Worm (Caenorhabditis elegans) whole organism, L3 larva: ENCODE data around the gene F11A5.18.

Source experiments
- R02D3.7 ChIP-seq: fragments of 150-350 bp; optimal IDR thresholded peaks from 2 replicates; lab custom pipeline; 2014; ENCODE audit warnings: missing biosample characterization, missing genetic modification characterization
- ZK546.5 ChIP-seq: sonication (generic microtip); optimal IDR thresholded peaks from 2 replicates; lab custom pipeline; 2017; ENCODE audit warnings: missing biosample characterization, missing genetic modification characterization
- aly-2 ChIP-seq: fragments of 150-350 bp; optimal IDR thresholded peaks from 2 replicates; lab custom pipeline; 2014; ENCODE audit warnings: missing biosample characterization, missing genetic modification characterization
- ama-1 ChIP-seq: fragments of 150-350 bp; optimal IDR thresholded peaks from 2 replicates; lab custom pipeline; 2018
- ceh-16 ChIP-seq: sonication (generic microtip); optimal IDR thresholded peaks from 2 replicates; lab custom pipeline; 2017; ENCODE audit warnings: missing biosample characterization, missing genetic modification characterization
- ceh-28 ChIP-seq: fragments of 150-350 bp; optimal IDR thresholded peaks from 2 replicates; lab custom pipeline; 2014; ENCODE audit warnings: missing biosample characterization, missing genetic modification reagents, missing genetic modification characterization
- ceh-82 ChIP-seq: fragments of 150-350 bp; optimal IDR thresholded peaks from 2 replicates; lab custom pipeline; 2014; ENCODE audit warnings: missing biosample characterization, missing genetic modification characterization
- ceh-9 ChIP-seq: sonication (generic microtip); optimal IDR thresholded peaks from 2 replicates; lab custom pipeline; 2018; ENCODE audit warnings: missing biosample characterization, missing genetic modification characterization
- egl-5 ChIP-seq: fragments of 150-350 bp; optimal IDR thresholded peaks from 2 replicates; lab custom pipeline; 2017; ENCODE audit warnings: missing biosample characterization, missing genetic modification reagents, missing genetic modification characterization, inconsistent platforms
- elt-1 ChIP-seq: fragments of 150-350 bp; optimal IDR thresholded peaks from 2 replicates; lab custom pipeline; 2014; ENCODE audit warnings: missing biosample characterization, missing genetic modification characterization
- elt-2 ChIP-seq: sonication (generic microtip); optimal IDR thresholded peaks from 2 replicates; lab custom pipeline; 2016; ENCODE audit warnings: missing genetic modification reagents, mild to moderate bottlenecking, missing genetic modification characterization, missing compliant biosample characterization
- elt-3 ChIP-seq, 3 experiments: fragments of 150-350 bp in 1 of 3; sonication (generic microtip) in 2 of 3; optimal IDR thresholded peaks; 2 replicates in 2 of 3; 4 replicates in 1 of 3; lab custom pipeline; 2014 to 2017; ENCODE audit warnings: missing biosample characterization in 3 of 3, missing genetic modification characterization in 3 of 3
- eor-1 ChIP-seq, 2 experiments: fragments of 150-350 bp; optimal IDR thresholded peaks; 2 replicates each; lab custom pipeline; 2014 to 2018; ENCODE audit warnings: missing biosample characterization in 2 of 2, missing genetic modification characterization in 2 of 2
- fkh-10 ChIP-seq: sonication (generic microtip); optimal IDR thresholded peaks from 2 replicates; lab custom pipeline; 2017; ENCODE audit warnings: missing biosample characterization, missing genetic modification reagents, missing genetic modification characterization
- fos-1 ChIP-seq: fragments of 150-350 bp; optimal IDR thresholded peaks from 2 replicates; lab custom pipeline; 2014; ENCODE audit warnings: missing biosample characterization, missing genetic modification characterization
- hmg-11 ChIP-seq: sonication (generic microtip); optimal IDR thresholded peaks from 2 replicates; lab custom pipeline; 2016; ENCODE audit warnings: missing genetic modification characterization, missing compliant biosample characterization
- jun-1 ChIP-seq: fragments of 150-350 bp; optimal IDR thresholded peaks from 2 replicates; lab custom pipeline; 2014; ENCODE audit warnings: missing biosample characterization, missing genetic modification reagents, missing genetic modification characterization
- lin-15B ChIP-seq: fragments of 150-350 bp; optimal IDR thresholded peaks from 2 replicates; lab custom pipeline; 2014; ENCODE audit warnings: missing biosample characterization, missing genetic modification characterization
- lin-39 ChIP-seq: fragments of 150-350 bp; optimal IDR thresholded peaks from 2 replicates; lab custom pipeline; 2018; ENCODE audit warnings: missing biosample characterization, missing genetic modification reagents, missing genetic modification characterization
- lsy-12 ChIP-seq: sonication (generic microtip); optimal IDR thresholded peaks from 2 replicates; lab custom pipeline; 2016; ENCODE audit warnings: mild to moderate bottlenecking, missing genetic modification characterization, missing compliant biosample characterization
- mml-1 ChIP-seq: fragments of 150-350 bp; sonication (generic microtip); optimal IDR thresholded peaks from 3 replicates; lab custom pipeline; 2014; ENCODE audit warnings: missing biosample characterization, missing genetic modification characterization
- nfya-1 ChIP-seq: sonication (generic microtip); optimal IDR thresholded peaks from 2 replicates; lab custom pipeline; 2017; ENCODE audit warnings: missing genetic modification characterization, mild to moderate bottlenecking, missing compliant biosample characterization, antibody characterized with exemption, moderate library complexity; ENCODE audit not compliant: insufficient read depth
- nhr-11 ChIP-seq: fragments of 150-350 bp; optimal IDR thresholded peaks from 2 replicates; lab custom pipeline; 2014; ENCODE audit warnings: missing biosample characterization, missing genetic modification characterization
- nhr-12 ChIP-seq: fragments of 150-350 bp; optimal IDR thresholded peaks from 2 replicates; lab custom pipeline; 2014; ENCODE audit warnings: missing biosample characterization, missing genetic modification characterization
- nhr-237 ChIP-seq: fragments of 150-350 bp; optimal IDR thresholded peaks from 2 replicates; lab custom pipeline; 2014; ENCODE audit warnings: missing biosample characterization, missing genetic modification characterization
- nhr-25 ChIP-seq: sonication (generic microtip); optimal IDR thresholded peaks from 2 replicates; lab custom pipeline; 2017; ENCODE audit warnings: missing biosample characterization, missing genetic modification characterization
- nhr-28 ChIP-seq: fragments of 150-350 bp; optimal IDR thresholded peaks from 2 replicates; lab custom pipeline; 2014; ENCODE audit warnings: missing biosample characterization, missing genetic modification characterization
- nhr-43 ChIP-seq: sonication (generic microtip); optimal IDR thresholded peaks from 2 replicates; lab custom pipeline; 2016; ENCODE audit warnings: mild to moderate bottlenecking, missing genetic modification characterization, missing compliant biosample characterization; ENCODE audit not compliant: poor library complexity, severe bottlenecking
- nhr-76 ChIP-seq: fragments of 150-350 bp; sonication (generic microtip); optimal IDR thresholded peaks from 5 replicates; lab custom pipeline; 2014; ENCODE audit warnings: missing biosample characterization, missing genetic modification characterization
- nhr-77 ChIP-seq: fragments of 150-350 bp; optimal IDR thresholded peaks from 2 replicates; lab custom pipeline; 2014; ENCODE audit warnings: missing biosample characterization, missing genetic modification characterization
- pqm-1 ChIP-seq: fragments of 150-350 bp; optimal IDR thresholded peaks from 2 replicates; lab custom pipeline; 2017; ENCODE audit warnings: missing biosample characterization, missing genetic modification characterization, inconsistent platforms
- sea-2 ChIP-seq: fragments of 150-350 bp; sonication (generic microtip); optimal IDR thresholded peaks from 4 replicates; lab custom pipeline; 2014; ENCODE audit warnings: missing biosample characterization, missing genetic modification reagents, missing genetic modification characterization
- skn-1 ChIP-seq: fragments of 150-350 bp; optimal IDR thresholded peaks from 2 replicates; lab custom pipeline; 2014; ENCODE audit warnings: missing biosample characterization, missing genetic modification characterization
- snpc-4 ChIP-seq: fragments of 150-350 bp; optimal IDR thresholded peaks from 2 replicates; lab custom pipeline; 2014; ENCODE audit warnings: missing biosample characterization, missing genetic modification characterization
- tbx-2 ChIP-seq: sonication (generic microtip); optimal IDR thresholded peaks from 2 replicates; lab custom pipeline; 2016; ENCODE audit warnings: mild to moderate bottlenecking, missing genetic modification characterization, missing compliant biosample characterization
- unc-39 ChIP-seq: sonication (generic microtip); optimal IDR thresholded peaks from 4 replicates; lab custom pipeline; 2017; ENCODE audit warnings: missing biosample characterization, missing genetic modification characterization
- unc-62 ChIP-seq: fragments of 150-350 bp; sonication (generic microtip); optimal IDR thresholded peaks from 4 replicates; lab custom pipeline; 2014; ENCODE audit warnings: missing biosample characterization, missing genetic modification reagents, missing genetic modification characterization
- zag-1 ChIP-seq: fragments of 150-350 bp; optimal IDR thresholded peaks from 2 replicates; lab custom pipeline; 2014; ENCODE audit warnings: missing biosample characterization, missing genetic modification characterization

The F11A5.18 gene

ce11 chrV:16171721-16172120 lies 31.0 kb upstream of the F11A5.18 start, which contains the start of gene K05D4.9:
Gene K05D4.9, minus strand, starts transcription at chrV:16171821.
- TF ChIP-seq skn-1 (tag; lab: Kevin White, UChicago) (no peak), snpc-4 (no peak), fkh-10 (GFP tag; lab: Kevin White, UChicago) (no peak), ceh-28 (tag; lab: Kevin White, UChicago) (no peak), elt-3 (tag; optimal IDR thresholded peaks at IDR 0.05; lab: Kevin White, UChicago) (no peak), nhr-11 (no peak)

ce11 chrV:16174109-16174508 lies 28.6 kb upstream of the F11A5.18 start:
- peak; percentile 23 for TF ChIP-seq elt-2 (tag; lab: Kevin White, UChicago)
- no peak for TF ChIP-seq fos-1 (tag; lab: Kevin White, UChicago)
- TF ChIP-seq nhr-77 (tag; lab: Kevin White, UChicago): no peak
- TF ChIP-seq ceh-16 (tag; lab: Kevin White, UChicago): no peak
- no peak for TF ChIP-seq lsy-12 (tag; lab: Kevin White, UChicago)
- no peak for TF ChIP-seq R02D3.7 (tag; lab: Kevin White, UChicago)
- no peak for TF ChIP-seq tbx-2 (tag; lab: Kevin White, UChicago)
- no peak for TF ChIP-seq nhr-11
- TF ChIP-seq ama-1 (lab: Kevin White, UChicago): no peak

- TF ChIP-seq elt-2 (tag; lab: Kevin White, UChicago) (peak; percentile 60), ceh-82 (tag; lab: Kevin White, UChicago) (no peak), ceh-9 (tag; lab: Kevin White, UChicago) (no peak), egl-5 (tag; lab: Kevin White, UChicago) (no peak), nfya-1 (no peak), pqm-1 (tag; lab: Kevin White, UChicago) (peak; percentile 35), eor-1 (tag; optimal IDR thresholded peaks at IDR 0.05; lab: Kevin White, UChicago) (no peak), unc-39 (tag; lab: Kevin White, UChicago) (no peak), snpc-4 (no peak)
Measured at ce11 chrV:16175227-16175626, 27.5 kb upstream of the F11A5.18 start.

- TF ChIP-seq nhr-25 (tag; lab: Kevin White, UChicago) (no peak), lin-39 (no peak), nhr-28 (tag; lab: Kevin White, UChicago) (no peak), mml-1 (tag; lab: Kevin White, UChicago) (no peak), lin-15B (tag; lab: Kevin White, UChicago) (no peak), egl-5 (tag; lab: Kevin White, UChicago) (no peak), nhr-76 (tag; lab: Kevin White, UChicago) (no peak), nfya-1 (no peak), aly-2 (tag; lab: Kevin White, UChicago) (no peak), ceh-16 (tag; lab: Kevin White, UChicago) (no peak)
Measured at ce11 chrV:16175757-16176156, 27.0 kb upstream of the F11A5.18 start, which contains the start of gene cyp-33D1. Gene cyp-33D1, minus strand, starts transcription at chrV:16175857.

ce11 chrV:16180350-16180749 lies 22.4 kb upstream of the F11A5.18 start, which contains the start of gene str-106:
Gene str-106, plus strand, starts transcription at chrV:16180650.
- TF ChIP-seq fkh-10 (GFP tag; lab: Kevin White, UChicago): no peak
- TF ChIP-seq nhr-76 (tag; lab: Kevin White, UChicago): no peak
- TF ChIP-seq pqm-1 (tag; lab: Kevin White, UChicago): no peak
- TF ChIP-seq nhr-12 (tag; lab: Kevin White, UChicago): no peak
- TF ChIP-seq nhr-237 (tag; lab: Kevin White, UChicago): no peak
- no peak for TF ChIP-seq lin-15B (tag; lab: Kevin White, UChicago)

ce11 chrV:16182110-16182509 lies 20.6 kb upstream of the F11A5.18 start, which contains the start of gene srz-13:
Gene srz-13, plus strand, starts transcription at chrV:16182410.
- TF ChIP-seq unc-39 (tag; lab: Kevin White, UChicago): no peak
- no peak for TF ChIP-seq zag-1 (tag; lab: Kevin White, UChicago)
- TF ChIP-seq ceh-82 (tag; lab: Kevin White, UChicago): no peak
- TF ChIP-seq elt-1: no peak
- TF ChIP-seq nhr-76 (tag; lab: Kevin White, UChicago): no peak
- TF ChIP-seq pqm-1 (tag; lab: Kevin White, UChicago): no peak
- TF ChIP-seq fos-1 (tag; lab: Kevin White, UChicago): no peak
- no peak for TF ChIP-seq hmg-11 (tag; lab: Kevin White, UChicago)
- no peak for TF ChIP-seq ZK546.5
- no peak for TF ChIP-seq fkh-10 (GFP tag; lab: Kevin White, UChicago)
- TF ChIP-seq ceh-16 (tag; lab: Kevin White, UChicago): no peak
- TF ChIP-seq nhr-12 (tag; lab: Kevin White, UChicago): no peak
- TF ChIP-seq ama-1 (lab: Kevin White, UChicago): no peak
- no peak for TF ChIP-seq sea-2 (GFP tag; lab: Kevin White, UChicago)
- TF ChIP-seq lin-15B (tag; lab: Kevin White, UChicago): no peak
- no peak for TF ChIP-seq jun-1 (tag; lab: Kevin White, UChicago)
- TF ChIP-seq egl-5 (tag; lab: Kevin White, UChicago): no peak
- TF ChIP-seq nhr-77 (tag; lab: Kevin White, UChicago): no peak
- TF ChIP-seq nhr-43 (tag; lab: Kevin White, UChicago): no peak
- no peak for TF ChIP-seq unc-62 (GFP tag; lab: Kevin White, UChicago)
- TF ChIP-seq, all 47 proteins: peak for 0
